Worm (Caenorhabditis elegans) whole organism, L4/young adult: ENCODE data around the gene cpg-1.

Source experiments
- W03F9.2 ChIP-seq: fragments of 150-350 bp; optimal IDR thresholded peaks from 2 replicates; lab custom pipeline; 2014; ENCODE audit warnings: missing biosample characterization, missing genetic modification characterization
- dao-5 ChIP-seq: sonication (generic microtip); optimal IDR thresholded peaks from 2 replicates; lab custom pipeline; 2016; ENCODE audit warnings: missing genotype, missing genetic modification characterization, moderate library complexity, missing compliant biosample characterization
- him-1 ChIP-seq: sonication (generic microtip); optimal IDR thresholded peaks from 2 replicates; lab custom pipeline; 2016; ENCODE audit warnings: missing genotype, missing genetic modification reagents, missing genetic modification characterization, missing compliant biosample characterization

DNA sequence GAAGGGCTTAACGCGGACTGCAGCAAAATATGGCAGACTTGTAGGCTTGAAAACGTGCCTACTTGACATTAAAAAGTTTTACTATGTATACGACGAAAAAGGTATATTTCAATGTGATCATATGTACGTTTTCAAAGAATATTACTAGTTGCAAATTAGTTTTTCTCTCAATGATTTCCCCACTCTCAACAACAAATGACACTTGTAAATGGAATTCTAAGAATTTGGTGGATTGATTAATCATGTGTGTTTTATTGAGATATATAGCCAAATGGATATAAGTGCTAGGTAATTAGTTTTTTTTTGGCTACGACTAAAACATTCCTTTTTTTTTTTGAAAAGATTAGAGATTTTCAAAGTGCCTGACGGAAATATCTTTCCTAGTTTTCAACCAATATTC, 1.9 kb upstream of the cpg-1 start:
- TF ChIP-seq W03F9.2 (no peak), him-1 (tag; lab: Kevin White, UChicago) (no peak), dao-5 (no peak)
